Worm (Caenorhabditis elegans) whole organism, late embryonic: Measurements from ENCODE around the gene F44E5.5.

Experiments
- F13H6.1 ChIP-seq: sonication (generic microtip); optimal IDR thresholded peaks from 2 replicates; lab custom pipeline; 2016; ENCODE audit warnings: missing genetic modification characterization, missing compliant biosample characterization
- ceh-34 ChIP-seq: sonication (generic microtip); optimal IDR thresholded peaks from 2 replicates; lab custom pipeline; 2016; ENCODE audit warnings: mild to moderate bottlenecking, missing genetic modification characterization, missing compliant biosample characterization
- dmd-4 ChIP-seq: sonication (generic microtip); optimal IDR thresholded peaks from 2 replicates; lab custom pipeline; 2016; ENCODE audit warnings: borderline replicate concordance, missing genetic modification characterization, missing compliant biosample characterization
- nfya-1 ChIP-seq: sonication (generic microtip); optimal IDR thresholded peaks from 2 replicates; lab custom pipeline; 2017; ENCODE audit warnings: missing genetic modification characterization, mild to moderate bottlenecking, missing compliant biosample characterization, antibody characterized with exemption, moderate library complexity
- pag-3 ChIP-seq: sonication (generic microtip); optimal IDR thresholded peaks from 2 replicates; lab custom pipeline; 2016; ENCODE audit warnings: missing compliant biosample characterization, missing genetic modification characterization, borderline replicate concordance

- TF ChIP-seq ceh-34 = no peak
- TF ChIP-seq nfya-1 = no peak
- TF ChIP-seq dmd-4 = no peak
- TF ChIP-seq F13H6.1 (tag; lab: Kevin White, UChicago) = no peak
- TF ChIP-seq pag-3 (tag; lab: Kevin White, UChicago) = no peak
Observed at ce11 chrII:11727438-11727837, 32.0 kb upstream of the F44E5.5 start.
